Fruit fly (Drosophila melanogaster): ENCODE results near the gene CG15546.

Gene CG15546

dm6 chr3R:30876136-30876683 is at the start of gene CG15546:
Gene CG15546 (minus strand): TSS chr3R:30876186.
- no peak for TF ChIP-seq Dll (optimal IDR thresholded peaks at IDR 0.05)
- TF ChIP-seq psq (optimal IDR thresholded peaks at IDR 0.05), result no peak
- TF ChIP-seq usp (GFP tag; optimal IDR thresholded peaks at IDR 0.05), result no peak
- no peak for TF ChIP-seq EcR (GFP tag; optimal IDR thresholded peaks at IDR 0.05)
- TF ChIP-seq CG8478 (optimal IDR thresholded peaks at IDR 0.05), result no peak
- TF ChIP-seq pan (optimal IDR thresholded peaks at IDR 0.05), result no peak

- TF ChIP-seq usp (GFP tag; optimal IDR thresholded peaks at IDR 0.05), result no peak
- TF ChIP-seq EcR (GFP tag; optimal IDR thresholded peaks at IDR 0.05), result no peak
Observed at dm6 chr3R:30925436-30925835, 49.5 kb upstream of the CG15546 start.

- TF ChIP-seq psq (optimal IDR thresholded peaks at IDR 0.05), result no peak
- TF ChIP-seq EcR (GFP tag; optimal IDR thresholded peaks at IDR 0.05), result no peak
- no peak for TF ChIP-seq Dll (optimal IDR thresholded peaks at IDR 0.05)
Observed at dm6 chr3R:30923581-30923980, 47.6 kb upstream of the CG15546 start.

- TF ChIP-seq usp (GFP tag; optimal IDR thresholded peaks at IDR 0.05), result no peak
- TF ChIP-seq Dll (optimal IDR thresholded peaks at IDR 0.05), result no peak
- TF ChIP-seq EcR (GFP tag; optimal IDR thresholded peaks at IDR 0.05), result no peak
- TF ChIP-seq pan (optimal IDR thresholded peaks at IDR 0.05), result no peak
- no peak for TF ChIP-seq CG8478 (optimal IDR thresholded peaks at IDR 0.05)
- TF ChIP-seq psq (optimal IDR thresholded peaks at IDR 0.05), result no peak
Observed at dm6 chr3R:30922414-30922813, 46.4 kb upstream of the CG15546 start.

dm6 chr3R:30918872-30919271 is 42.9 kb upstream of the CG15546 start:
- TF ChIP-seq usp (GFP tag; optimal IDR thresholded peaks at IDR 0.05) (no peak), Dll (optimal IDR thresholded peaks at IDR 0.05) (no peak), CG8478 (optimal IDR thresholded peaks at IDR 0.05) (no peak), pan (optimal IDR thresholded peaks at IDR 0.05) (no peak), psq (optimal IDR thresholded peaks at IDR 0.05) (no peak), EcR (GFP tag; optimal IDR thresholded peaks at IDR 0.05) (no peak)

- TF ChIP-seq CG8478 (optimal IDR thresholded peaks at IDR 0.05) (no peak), usp (GFP tag; optimal IDR thresholded peaks at IDR 0.05) (no peak), psq (optimal IDR thresholded peaks at IDR 0.05) (no peak), pan (optimal IDR thresholded peaks at IDR 0.05) (no peak), EcR (GFP tag; optimal IDR thresholded peaks at IDR 0.05) (no peak), Dll (optimal IDR thresholded peaks at IDR 0.05) (no peak)
Observed at dm6 chr3R:30916024-30916423, 40.0 kb upstream of the CG15546 start.

- TF ChIP-seq Dll (optimal IDR thresholded peaks at IDR 0.05) (no peak), pan (optimal IDR thresholded peaks at IDR 0.05) (no peak), EcR (GFP tag; optimal IDR thresholded peaks at IDR 0.05) (no peak), CG8478 (optimal IDR thresholded peaks at IDR 0.05) (no peak), psq (optimal IDR thresholded peaks at IDR 0.05) (no peak), usp (GFP tag; optimal IDR thresholded peaks at IDR 0.05) (no peak)
Observed at dm6 chr3R:30915235-30915634, 39.2 kb upstream of the CG15546 start.

- TF ChIP-seq EcR (GFP tag; optimal IDR thresholded peaks at IDR 0.05) (no peak), psq (optimal IDR thresholded peaks at IDR 0.05) (no peak), usp (GFP tag; optimal IDR thresholded peaks at IDR 0.05) (no peak), Dll (optimal IDR thresholded peaks at IDR 0.05) (no peak), CG8478 (optimal IDR thresholded peaks at IDR 0.05) (no peak), pan (optimal IDR thresholded peaks at IDR 0.05) (no peak)
Observed at dm6 chr3R:30913704-30914103, 37.7 kb upstream of the CG15546 start.

dm6 chr3R:30912402-30912801 is 36.4 kb upstream of the CG15546 start, which contains the start of gene Ptx1:
Gene Ptx1 (plus strand): TSS chr3R:30912754.
- TF ChIP-seq EcR (GFP tag; optimal IDR thresholded peaks at IDR 0.05) (no peak), usp (GFP tag; optimal IDR thresholded peaks at IDR 0.05) (no peak), psq (optimal IDR thresholded peaks at IDR 0.05) (no peak), Dll (optimal IDR thresholded peaks at IDR 0.05) (peak; percentile 65), pan (optimal IDR thresholded peaks at IDR 0.05) (no peak), CG8478 (optimal IDR thresholded peaks at IDR 0.05) (peak; percentile 94)

dm6 chr3R:30909840-30910239 is 33.9 kb upstream of the CG15546 start:
- no peak for TF ChIP-seq CG8478 (optimal IDR thresholded peaks at IDR 0.05)
- no peak for TF ChIP-seq pan (optimal IDR thresholded peaks at IDR 0.05)
- TF ChIP-seq usp (GFP tag; optimal IDR thresholded peaks at IDR 0.05), result no peak
- TF ChIP-seq Dll (optimal IDR thresholded peaks at IDR 0.05), result no peak
- TF ChIP-seq psq (optimal IDR thresholded peaks at IDR 0.05), result no peak
- TF ChIP-seq EcR (GFP tag; optimal IDR thresholded peaks at IDR 0.05), result no peak

dm6 chr3R:30909032-30909431 is 33.0 kb upstream of the CG15546 start:
- TF ChIP-seq pan (optimal IDR thresholded peaks at IDR 0.05) (no peak), EcR (GFP tag; optimal IDR thresholded peaks at IDR 0.05) (no peak), Dll (optimal IDR thresholded peaks at IDR 0.05) (no peak), usp (GFP tag; optimal IDR thresholded peaks at IDR 0.05) (no peak), CG8478 (optimal IDR thresholded peaks at IDR 0.05) (no peak), psq (optimal IDR thresholded peaks at IDR 0.05) (no peak)

dm6 chr3R:30903994-30904393 is 28.0 kb upstream of the CG15546 start:
- TF ChIP-seq EcR (GFP tag; optimal IDR thresholded peaks at IDR 0.05) (no peak), pan (optimal IDR thresholded peaks at IDR 0.05) (no peak), CG8478 (optimal IDR thresholded peaks at IDR 0.05) (no peak), psq (optimal IDR thresholded peaks at IDR 0.05) (no peak), usp (GFP tag; optimal IDR thresholded peaks at IDR 0.05) (no peak), Dll (optimal IDR thresholded peaks at IDR 0.05) (no peak)

dm6 chr3R:30902061-30902460 is 26.1 kb upstream of the CG15546 start, which contains the start of gene CG33483:
Gene CG33483 (minus strand): TSS chr3R:30902161.
- TF ChIP-seq usp (GFP tag; optimal IDR thresholded peaks at IDR 0.05) (no peak), EcR (GFP tag; optimal IDR thresholded peaks at IDR 0.05) (no peak), psq (optimal IDR thresholded peaks at IDR 0.05) (no peak), Dll (optimal IDR thresholded peaks at IDR 0.05) (no peak), CG8478 (optimal IDR thresholded peaks at IDR 0.05) (no peak), pan (optimal IDR thresholded peaks at IDR 0.05) (no peak)
